Fruit fly (Drosophila melanogaster) whole organism, embryonic: Measurements from ENCODE around the gene cic.
A peak's percentile ranks its signal among the peaks of the same experiment; 100 is the strongest.

Experiments
- CG1024 ChIP-seq: fragments of 200-800 bp; sonication (Bioruptor generic); IDR thresholded peaks from 2 replicates; pipeline ENCODE4 v1.3.6; 2022; ENCODE audit warnings: missing biosample characterization, missing genetic modification characterization
- CG10431 ChIP-seq: fragments of 200-800 bp; sonication (Bioruptor generic); optimal IDR thresholded peaks from 3 replicates; lab custom pipeline; 2018; ENCODE audit warnings: missing biosample characterization, mild to moderate bottlenecking, missing genetic modification characterization
- CG11247 ChIP-seq: fragments of 200-800 bp; sonication (Bioruptor generic); IDR thresholded peaks from 2 replicates; pipeline ENCODE4 v1.3.6; 2022; ENCODE audit warnings: missing biosample characterization, missing genetic modification characterization
- CG11504 ChIP-seq: fragments of 200-800 bp; sonication (Bioruptor generic); optimal IDR thresholded peaks from 3 replicates; lab custom pipeline; 2019; ENCODE audit warnings: missing biosample characterization, mild to moderate bottlenecking, missing genetic modification characterization, moderate library complexity
- CG11560 ChIP-seq: fragments of 200-800 bp; sonication (Bioruptor generic); IDR thresholded peaks from 3 replicates; pipeline ENCODE4 v1.3.6; 2022; ENCODE audit warnings: missing biosample characterization, missing genetic modification characterization
- CG12659 ChIP-seq: fragments of 200-800 bp; sonication (Bioruptor generic); optimal IDR thresholded peaks from 3 replicates; lab custom pipeline; 2017; ENCODE audit warnings: mild to moderate bottlenecking, missing biosample characterization, missing genetic modification reagents, missing genetic modification characterization
- CG15269 ChIP-seq: fragments of 200-800 bp; sonication (Bioruptor generic); optimal IDR thresholded peaks from 2 replicates; lab custom pipeline; 2018; ENCODE audit warnings: missing biosample characterization, mild to moderate bottlenecking, missing genetic modification characterization, moderate library complexity
- CG1602 ChIP-seq: fragments of 200-800 bp; sonication (Bioruptor generic); optimal IDR thresholded peaks from 3 replicates; lab custom pipeline; 2016; ENCODE audit warnings: missing biosample characterization, missing genetic modification characterization
- CG16863 ChIP-seq: fragments of 200-800 bp; sonication (Bioruptor generic); optimal IDR thresholded peaks from 3 replicates; lab custom pipeline; 2016; ENCODE audit warnings: missing biosample characterization, missing genetic modification characterization
- CG17186 ChIP-seq: fragments of 200-800 bp; sonication (Bioruptor generic); optimal IDR thresholded peaks from 3 replicates; lab custom pipeline; 2017; ENCODE audit warnings: missing biosample characterization, missing genetic modification reagents, missing genetic modification characterization
- CG17328 ChIP-seq: fragments of 200-800 bp; sonication (Bioruptor generic); IDR thresholded peaks from 2 replicates; pipeline ENCODE4 v1.3.6; 2022; ENCODE audit warnings: missing biosample characterization, missing genetic modification characterization
- CG18476 ChIP-seq: fragments of 200-800 bp; sonication (Bioruptor generic); optimal IDR thresholded peaks from 2 replicates; lab custom pipeline; 2016; ENCODE audit warnings: missing biosample characterization, mild to moderate bottlenecking, missing genetic modification characterization
- CG30431 ChIP-seq: fragments of 200-800 bp; sonication (Bioruptor generic); optimal IDR thresholded peaks from 2 replicates; lab custom pipeline; 2017; ENCODE audit warnings: missing biosample characterization, missing genetic modification characterization
- CG4404 ChIP-seq: fragments of 200-800 bp; sonication (Bioruptor generic); IDR thresholded peaks from 2 replicates; pipeline ENCODE4 v1.3.6; 2022; ENCODE audit warnings: missing biosample characterization, missing genetic modification characterization
- CG6854 ChIP-seq: fragments of 200-800 bp; sonication (Bioruptor generic); optimal IDR thresholded peaks from 3 replicates; lab custom pipeline; 2017; ENCODE audit warnings: missing biosample characterization, mild to moderate bottlenecking, missing genetic modification characterization
- CG7987 ChIP-seq: fragments of 200-800 bp; sonication (Bioruptor generic); optimal IDR thresholded peaks from 2 replicates; lab custom pipeline; 2018; ENCODE audit warnings: missing biosample characterization, mild to moderate bottlenecking, missing genetic modification characterization, moderate library complexity
- CG8359 ChIP-seq: fragments of 200-800 bp; sonication (Bioruptor generic); optimal IDR thresholded peaks from 2 replicates; lab custom pipeline; 2017; ENCODE audit warnings: missing biosample characterization, mild to moderate bottlenecking, missing genetic modification characterization, borderline replicate concordance
- Camta ChIP-seq: fragments of 200-800 bp; sonication (Bioruptor generic); optimal IDR thresholded peaks from 2 replicates; lab custom pipeline; 2016; ENCODE audit warnings: missing biosample characterization, missing genetic modification characterization
- D ChIP-seq, 2 experiments: fragments of 200-800 bp in 1 of 2; fragments of >200 bp in 1 of 2; sonication (Bioruptor generic) in 1 of 2; optimal IDR thresholded peaks; 2 replicates in 1 of 2; 3 replicates in 1 of 2; lab custom pipeline; 2017; ENCODE audit warnings: mild to moderate bottlenecking in 1 of 2, missing biosample characterization in 1 of 2, missing genetic modification characterization in 1 of 2, missing genetic modification reagents in 1 of 2
- Dfd ChIP-seq, 2 experiments: fragments of >200 bp; optimal IDR thresholded peaks; 2 replicates each; lab custom pipeline; 2017; ENCODE audit warnings: missing biosample characterization in 2 of 2, missing genetic modification characterization in 2 of 2
- HLH4C ChIP-seq: fragments of 200-800 bp; sonication (Bioruptor generic); IDR thresholded peaks from 3 replicates; pipeline ENCODE4 v1.3.6; 2022; ENCODE audit warnings: missing biosample characterization, missing genetic modification characterization; ENCODE audit not compliant: partially characterized antibody
- Med ChIP-seq: fragments of 200-800 bp; sonication (Bioruptor generic); peaks from one replicate; lab custom pipeline; 2016; ENCODE audit warnings: missing biosample characterization, missing genetic modification characterization, mild to moderate bottlenecking, inconsistent platforms, moderate library complexity
- Meics ChIP-seq: fragments of 200-800 bp; sonication (Bioruptor generic); optimal IDR thresholded peaks from 2 replicates; lab custom pipeline; 2017; ENCODE audit warnings: missing biosample characterization, mild to moderate bottlenecking, missing genetic modification characterization
- Mes4 ChIP-seq: fragments of 200-800 bp; sonication (Bioruptor generic); optimal IDR thresholded peaks from 2 replicates; lab custom pipeline; 2016; ENCODE audit warnings: missing biosample characterization, missing genetic modification characterization
- Myb ChIP-seq: fragments of 200-800 bp; sonication (Bioruptor generic); optimal IDR thresholded peaks from 2 replicates; lab custom pipeline; 2016; ENCODE audit warnings: missing biosample characterization, missing genetic modification characterization
- NfI ChIP-seq: fragments of 200-800 bp; sonication (Bioruptor generic); optimal IDR thresholded peaks from 3 replicates; lab custom pipeline; 2018; ENCODE audit warnings: missing biosample characterization, mild to moderate bottlenecking, missing genetic modification characterization, moderate library complexity
- Oaz ChIP-seq: fragments of 200-800 bp; sonication (Bioruptor generic); IDR thresholded peaks from 2 replicates; pipeline ENCODE4 v1.3.6; 2022; ENCODE audit warnings: missing biosample characterization, missing genetic modification characterization
- Scr ChIP-seq: fragments of 200-800 bp; sonication (Bioruptor generic); IDR thresholded peaks from 2 replicates; pipeline ENCODE4 v1.3.6; 2022; ENCODE audit warnings: missing biosample characterization, missing genetic modification characterization; ENCODE audit not compliant: partially characterized antibody
- Sry-δ ChIP-seq: fragments of 200-800 bp; sonication (Bioruptor generic); optimal IDR thresholded peaks from 2 replicates; lab custom pipeline; 2016; ENCODE audit warnings: missing biosample characterization, missing genetic modification characterization
- Ssrp ChIP-seq: fragments of 200-800 bp; sonication (Bioruptor generic); optimal IDR thresholded peaks from 2 replicates; lab custom pipeline; 2018; ENCODE audit warnings: missing biosample characterization, mild to moderate bottlenecking, missing genetic modification characterization, moderate library complexity
- ash1 ChIP-seq: fragments of 200-800 bp; sonication (Bioruptor generic); optimal IDR thresholded peaks from 2 replicates; lab custom pipeline; 2018; ENCODE audit warnings: missing biosample characterization, mild to moderate bottlenecking, missing genetic modification characterization
- bigmax ChIP-seq: fragments of 200-800 bp; sonication (Bioruptor generic); optimal IDR thresholded peaks from 2 replicates; lab custom pipeline; 2018; ENCODE audit warnings: missing biosample characterization, mild to moderate bottlenecking, missing genetic modification characterization
- chinmo ChIP-seq: fragments of 200-800 bp; sonication (Bioruptor generic); IDR thresholded peaks from 4 replicates; pipeline ENCODE4 v1.3.6; 2022; ENCODE audit warnings: missing biosample characterization, missing genetic modification characterization; ENCODE audit not compliant: partially characterized antibody
- crol ChIP-seq: fragments of 200-800 bp; sonication (Bioruptor generic); IDR thresholded peaks from 2 replicates; pipeline ENCODE4 v1.3.6; 2022; ENCODE audit warnings: missing biosample characterization, missing genetic modification characterization
- crp ChIP-seq, 2 experiments: fragments of 200-800 bp; sonication (Bioruptor generic); optimal IDR thresholded peaks; 2 replicates in 1 of 2; 3 replicates in 1 of 2; lab custom pipeline; 2017; ENCODE audit warnings: missing biosample characterization in 2 of 2, missing genetic modification characterization in 2 of 2, mild to moderate bottlenecking in 1 of 2, moderate library complexity in 1 of 2
- fru ChIP-seq: fragments of >200 bp; optimal IDR thresholded peaks from 2 replicates; lab custom pipeline; 2017
- gce ChIP-seq: fragments of 200-800 bp; sonication (Bioruptor generic); IDR thresholded peaks from 3 replicates; pipeline ENCODE4 v1.3.6; 2022; ENCODE audit warnings: missing biosample characterization, missing genetic modification characterization
- hbn ChIP-seq: fragments of 200-800 bp; sonication (Bioruptor generic); IDR thresholded peaks from 2 replicates; pipeline ENCODE4 v1.3.6; 2022; ENCODE audit warnings: missing biosample characterization, missing genetic modification characterization; ENCODE audit not compliant: partially characterized antibody
- knrl ChIP-seq: fragments of 200-800 bp; sonication (Bioruptor generic); IDR thresholded peaks from 3 replicates; pipeline ENCODE4 v1.3.6; 2022; ENCODE audit warnings: missing biosample characterization, missing genetic modification characterization; ENCODE audit not compliant: partially characterized antibody
- mam ChIP-seq: fragments of 200-800 bp; sonication (Bioruptor generic); optimal IDR thresholded peaks from 3 replicates; lab custom pipeline; 2016; ENCODE audit warnings: missing biosample characterization, missing genetic modification characterization
- nom ChIP-seq: fragments of 200-800 bp; sonication (Bioruptor generic); optimal IDR thresholded peaks from 2 replicates; lab custom pipeline; 2017; ENCODE audit warnings: missing biosample characterization, missing genetic modification characterization, mild to moderate bottlenecking, moderate library complexity, missing genetic modification reagents
- prd ChIP-seq, 3 experiments: fragments of >200 bp in 2 of 3; fragments of 200-800 bp in 1 of 3; sonication (Bioruptor generic) in 1 of 3; optimal IDR thresholded peaks in 2 of 3; IDR thresholded peaks in 1 of 3; 2 replicates in 2 of 3; 3 replicates in 1 of 3; pipeline versions ENCODE4 v1.3.6 to Lab custom; 2017 to 2022; ENCODE audit warnings: missing biosample characterization in 1 of 3, missing genetic modification characterization in 1 of 3
- schlank ChIP-seq: fragments of 200-800 bp; sonication (Bioruptor generic); optimal IDR thresholded peaks from 2 replicates; lab custom pipeline; 2018; ENCODE audit warnings: missing biosample characterization, mild to moderate bottlenecking, missing genetic modification characterization
- slou ChIP-seq: fragments of 200-800 bp; sonication (Bioruptor generic); optimal IDR thresholded peaks from 3 replicates; lab custom pipeline; 2016; ENCODE audit warnings: missing biosample characterization, missing genetic modification characterization
- sqz ChIP-seq: fragments of 200-800 bp; sonication (Bioruptor generic); optimal IDR thresholded peaks from 3 replicates; lab custom pipeline; 2018; ENCODE audit warnings: missing biosample characterization, mild to moderate bottlenecking, missing genetic modification characterization
- unpg ChIP-seq: fragments of 200-800 bp; sonication (Bioruptor generic); optimal IDR thresholded peaks from 3 replicates; lab custom pipeline; 2018; ENCODE audit warnings: missing biosample characterization, mild to moderate bottlenecking, missing genetic modification characterization, moderate library complexity
- usp ChIP-seq: fragments of >200 bp; optimal IDR thresholded peaks from 2 replicates; lab custom pipeline; 2017; ENCODE audit warnings: missing biosample characterization, missing genetic modification characterization
- zfh1 ChIP-seq: fragments of 200-800 bp; sonication (Bioruptor generic); IDR thresholded peaks from 3 replicates; pipeline ENCODE4 v1.3.6; 2022; ENCODE audit warnings: missing biosample characterization, missing genetic modification characterization

The cic gene

DNA sequence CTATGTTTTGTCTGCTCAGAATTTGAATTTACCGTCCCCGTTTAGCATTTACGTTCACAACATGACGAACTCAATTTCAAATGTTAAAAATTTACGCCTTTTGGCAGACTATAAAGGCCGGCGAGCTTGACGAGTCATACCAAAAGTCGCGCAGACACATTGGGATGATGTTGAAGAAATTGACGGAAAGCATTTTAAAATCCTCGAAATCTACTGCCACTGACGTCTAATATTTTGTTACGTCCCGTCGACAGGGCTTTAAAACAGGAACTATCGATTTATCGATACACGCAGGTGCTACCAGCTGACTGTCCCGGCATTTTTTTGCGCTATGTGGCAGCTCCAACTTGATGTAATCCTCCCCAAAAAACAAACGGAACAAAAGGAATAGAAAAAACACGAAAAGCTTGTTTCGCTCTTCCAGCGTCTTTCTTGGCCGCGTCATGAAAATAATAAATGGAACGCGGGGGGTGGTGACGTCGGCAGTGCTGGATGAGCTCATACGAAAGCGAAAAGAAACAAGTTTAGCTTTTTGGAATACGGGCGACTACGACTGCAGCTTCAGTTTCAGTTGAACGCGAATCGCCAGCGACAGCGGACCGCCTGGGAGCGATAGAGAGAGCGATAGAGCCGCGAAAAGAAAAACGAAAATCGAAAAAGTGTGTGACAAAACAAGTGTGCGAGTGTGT, 56.5 kb downstream of the cic start, which contains the start of gene Orp8 (continued):
- TF ChIP-seq chinmo (GFP tag; lab: Robert Waterston, UW), result peak; percentile 94; the same call in 3 of the 4 replicates
- peak; percentile 80 for TF ChIP-seq Sry-δ (GFP tag; lab: Kevin White, UChicago)
- TF ChIP-seq CG11504 (tag; lab: Kevin White, UChicago), result peak; percentile 5
- no peak for TF ChIP-seq CG18476 (GFP tag; lab: Kevin White, UChicago)
- TF ChIP-seq knrl, result no peak
- TF ChIP-seq CG1602 (GFP tag; lab: Kevin White, UChicago), result no peak
- peak; percentile 87 for TF ChIP-seq nom (GFP tag; lab: Kevin White, UChicago)
- TF ChIP-seq crol (GFP tag; lab: Robert Waterston, UW), result peak; percentile 93
- TF ChIP-seq CG11560 (tag; lab: Robert Waterston, UW), result no peak
- no peak for TF ChIP-seq slou (GFP tag; lab: Kevin White, UChicago)
- TF ChIP-seq unpg (GFP tag; lab: Kevin White, UChicago), result peak; percentile 2
- peak; percentile 39; the same call in 1 of the 2 replicates for TF ChIP-seq CG17328
- no peak for TF ChIP-seq CG16863 (GFP tag; lab: Kevin White, UChicago)
- no peak for TF ChIP-seq NfI (GFP tag; lab: Kevin White, UChicago)
- TF ChIP-seq HLH4C (GFP tag; lab: Robert Waterston, UW), result peak; percentile 74
- no peak for TF ChIP-seq CG10431 (GFP tag; lab: Kevin White, UChicago)
- TF ChIP-seq CG17186, result peak; percentile 15
- TF ChIP-seq fru, result no peak
- peak; percentile 80 for TF ChIP-seq Myb (GFP tag; lab: Kevin White, UChicago)
- TF ChIP-seq D (optimal IDR thresholded peaks at IDR 0.05; lab: Kevin White, UChicago), result no peak
- TF ChIP-seq D (GFP tag; optimal IDR thresholded peaks at IDR 0.05; lab: Kevin White, UChicago), result no peak
- no peak for TF ChIP-seq Mes4 (GFP tag; lab: Kevin White, UChicago)
- TF ChIP-seq Camta (GFP tag; lab: Kevin White, UChicago), result no peak
- TF ChIP-seq CG8359 (GFP tag; lab: Kevin White, UChicago), result peak; percentile 5
- TF ChIP-seq zfh1 (GFP tag; lab: Robert Waterston, UW), result 0 out of 3 replicates have a peak, but pooled peaks have one; percentile 10
- TF ChIP-seq Meics (GFP tag; lab: Kevin White, UChicago), result no peak
- TF ChIP-seq CG11247, result no peak
- TF ChIP-seq CG30431 (GFP tag; lab: Kevin White, UChicago), result no peak
- no peak for TF ChIP-seq mam
- TF ChIP-seq sqz (GFP tag; lab: Kevin White, UChicago), result peak; percentile 33
- TF ChIP-seq CG6854, result peak; percentile 42
- TF ChIP-seq usp, result no peak
- no peak for TF ChIP-seq gce
- TF ChIP-seq hbn, result no peak; the same call in none of the 2 replicates
- no peak for TF ChIP-seq Oaz (GFP tag; lab: Robert Waterston, UW)
- peak; percentile 57 for TF ChIP-seq Scr (GFP tag; lab: Robert Waterston, UW)
- TF ChIP-seq prd (optimal IDR thresholded peaks at IDR 0.05; lab: Kevin White, UChicago), result no peak
- TF ChIP-seq prd (GFP tag; IDR thresholded peaks at IDR 0.05; lab: Robert Waterston, UW), result no peak
- no peak for TF ChIP-seq ash1 (GFP tag; lab: Kevin White, UChicago)
- peak; percentile 75 for TF ChIP-seq Med (GFP tag; lab: Kevin White, UChicago)
- TF ChIP-seq CG15269, result no peak
- peak in 1 of 2 experiments; percentile 85 for TF ChIP-seq crp (GFP tag; optimal IDR thresholded peaks at IDR 0.05; lab: Kevin White, UChicago)
- TF ChIP-seq CG12659, result peak; percentile 40
- no peak for TF ChIP-seq Ssrp (tag; lab: Kevin White, UChicago)
- no peak for TF ChIP-seq CG1024
- no peak for TF ChIP-seq CG4404 (GFP tag; lab: Robert Waterston, UW)
- no peak for TF ChIP-seq Dfd (GFP tag; optimal IDR thresholded peaks at IDR 0.05; lab: Kevin White, UChicago)
- peak; percentile 51 for TF ChIP-seq CG7987 (GFP tag; lab: Kevin White, UChicago)
- no peak for TF ChIP-seq schlank (tag; lab: Kevin White, UChicago)
- TF ChIP-seq bigmax, result no peak
